Worm (Caenorhabditis elegans) whole organism, late embryonic: ENCODE results near the gene Y17G7B.8.

ENCODE experiments used
- C08G9.2 ChIP-seq: sonication (generic microtip); optimal IDR thresholded peaks from 2 replicates; lab custom pipeline; 2016; ENCODE audit warnings: mild to moderate bottlenecking, missing genetic modification characterization, moderate library complexity, missing compliant biosample characterization
- C38D4.7 ChIP-seq: fragments of 200-800 bp; sonication (Bioruptor generic); optimal IDR thresholded peaks from 2 replicates; lab custom pipeline; 2018; ENCODE audit warnings: mild to moderate bottlenecking, missing genetic modification characterization, moderate library complexity, missing compliant biosample characterization
- F13H6.1 ChIP-seq: sonication (generic microtip); optimal IDR thresholded peaks from 2 replicates; lab custom pipeline; 2016; ENCODE audit warnings: missing genetic modification characterization, missing compliant biosample characterization
- ahr-1 ChIP-seq: sonication (generic microtip); optimal IDR thresholded peaks from 2 replicates; lab custom pipeline; 2016; ENCODE audit warnings: missing genetic modification characterization, missing compliant biosample characterization
- ama-1 ChIP-seq: fragments of 150-350 bp; optimal IDR thresholded peaks from 2 replicates; lab custom pipeline; 2014
- ceh-14 ChIP-seq: sonication (generic microtip); optimal IDR thresholded peaks from 2 replicates; lab custom pipeline; 2016; ENCODE audit warnings: missing genotype, missing genetic modification characterization, missing compliant biosample characterization
- ceh-2 ChIP-seq: sonication (generic microtip); optimal IDR thresholded peaks from 2 replicates; lab custom pipeline; 2016; ENCODE audit warnings: missing genotype, missing genetic modification characterization, missing compliant biosample characterization
- dmd-4 ChIP-seq: sonication (generic microtip); optimal IDR thresholded peaks from 2 replicates; lab custom pipeline; 2016; ENCODE audit warnings: borderline replicate concordance, missing genetic modification characterization, missing compliant biosample characterization
- elt-4 ChIP-seq: sonication (generic microtip); optimal IDR thresholded peaks from 2 replicates; lab custom pipeline; 2016; ENCODE audit warnings: missing genetic modification characterization, missing compliant biosample characterization
- eyg-1 ChIP-seq: sonication (generic microtip); optimal IDR thresholded peaks from 2 replicates; lab custom pipeline; 2016; ENCODE audit warnings: missing genotype, missing genetic modification characterization, missing compliant biosample characterization
- fkh-10 ChIP-seq: fragments of 150-350 bp; optimal IDR thresholded peaks from 2 replicates; lab custom pipeline; 2014; ENCODE audit warnings: missing biosample characterization, missing genetic modification reagents, missing genetic modification characterization
- fkh-6 ChIP-seq: sonication (generic microtip); optimal IDR thresholded peaks from 2 replicates; lab custom pipeline; 2016; ENCODE audit warnings: missing genetic modification characterization, missing compliant biosample characterization
- hlh-6 ChIP-seq: sonication (generic microtip); optimal IDR thresholded peaks from 2 replicates; lab custom pipeline; 2016; ENCODE audit warnings: missing genotype, missing genetic modification characterization, missing compliant biosample characterization
- nfya-1 ChIP-seq: sonication (generic microtip); optimal IDR thresholded peaks from 2 replicates; lab custom pipeline; 2017; ENCODE audit warnings: missing genetic modification characterization, mild to moderate bottlenecking, missing compliant biosample characterization, antibody characterized with exemption, moderate library complexity
- nhr-11 ChIP-seq: fragments of 150-350 bp; optimal IDR thresholded peaks from 2 replicates; lab custom pipeline; 2014; ENCODE audit warnings: missing biosample characterization, missing genetic modification characterization
- nhr-232 ChIP-seq: sonication (generic microtip); optimal IDR thresholded peaks from 2 replicates; lab custom pipeline; 2016; ENCODE audit warnings: missing genetic modification characterization, missing compliant biosample characterization
- npax-4 ChIP-seq: sonication (generic microtip); optimal IDR thresholded peaks from 2 replicates; lab custom pipeline; 2016; ENCODE audit warnings: missing genetic modification characterization, missing compliant biosample characterization
- pag-3 ChIP-seq: sonication (generic microtip); optimal IDR thresholded peaks from 2 replicates; lab custom pipeline; 2016; ENCODE audit warnings: missing compliant biosample characterization, missing genetic modification characterization, borderline replicate concordance
- pax-1 ChIP-seq: fragments of 150-350 bp; optimal IDR thresholded peaks from 2 replicates; lab custom pipeline; 2014; ENCODE audit warnings: missing biosample characterization, missing genetic modification characterization
- pha-2 ChIP-seq: sonication (generic microtip); optimal IDR thresholded peaks from 2 replicates; lab custom pipeline; 2017; ENCODE audit warnings: mild to moderate bottlenecking, missing genetic modification characterization, missing compliant biosample characterization
- pha-4 ChIP-seq: fragments of 150-350 bp; optimal IDR thresholded peaks from 2 replicates; lab custom pipeline; 2018; ENCODE audit warnings: missing biosample characterization, missing genetic modification reagents, missing genetic modification characterization
- sox-2 ChIP-seq: fragments of 200-800 bp; sonication (Bioruptor generic); IDR thresholded peaks from 2 replicates; pipeline ENCODE4 v1.3.6; 2022; ENCODE audit warnings: missing genetic modification reagents, missing genetic modification characterization, missing compliant biosample characterization
- sox-4 ChIP-seq: sonication (generic microtip); optimal IDR thresholded peaks from 2 replicates; lab custom pipeline; 2017; ENCODE audit warnings: mild to moderate bottlenecking, missing genetic modification characterization, inconsistent platforms, missing compliant biosample characterization
- tbx-2 ChIP-seq: sonication (generic microtip); optimal IDR thresholded peaks from 2 replicates; lab custom pipeline; 2016; ENCODE audit warnings: missing genetic modification characterization, missing compliant biosample characterization
- unc-42 ChIP-seq: sonication (generic microtip); optimal IDR thresholded peaks from 2 replicates; lab custom pipeline; 2016; ENCODE audit warnings: missing genotype, missing genetic modification characterization, missing compliant biosample characterization

Y17G7B.8 gene

ce11 chrII:11978478-11978877, 49.1 kb downstream of the Y17G7B.8 start:
- TF ChIP-seq sox-2 (GFP tag; lab: Robert Waterston, UW) (no peak), tbx-2 (tag; lab: Kevin White, UChicago) (no peak), pag-3 (tag; lab: Kevin White, UChicago) (no peak), ceh-2 (tag; lab: Kevin White, UChicago) (no peak), ceh-14 (tag; lab: Kevin White, UChicago) (no peak), pax-1 (tag; lab: Kevin White, UChicago) (no peak), unc-42 (no peak)

- TF ChIP-seq C08G9.2 (tag; lab: Kevin White, UChicago) (peak; percentile 33), hlh-6 (tag; lab: Kevin White, UChicago) (peak; percentile 23), ama-1 (lab: Kevin White, UChicago) (peak; percentile 73), nfya-1 (no peak)
Observed at ce11 chrII:11977363-11977762, 50.2 kb downstream of the Y17G7B.8 start, which contains the start of gene Y17G7B.21. Gene Y17G7B.21, minus strand, starts transcription at chrII:11977661.

ce11 chrII:11976727-11977259, 50.8 kb downstream of the Y17G7B.8 start:
- no peak for TF ChIP-seq pha-4 (tag; lab: Kevin White, UChicago)
- no peak for TF ChIP-seq npax-4 (tag; lab: Kevin White, UChicago)
- no peak for TF ChIP-seq sox-4 (tag; lab: Kevin White, UChicago)
- no peak for TF ChIP-seq pha-2 (tag; lab: Kevin White, UChicago)
- no peak for TF ChIP-seq unc-42
- TF ChIP-seq dmd-4 (tag; lab: Kevin White, UChicago): no peak
- no peak for TF ChIP-seq ceh-14 (tag; lab: Kevin White, UChicago)
- TF ChIP-seq nhr-232 (tag; lab: Kevin White, UChicago): no peak
- no peak for TF ChIP-seq nfya-1
- TF ChIP-seq eyg-1 (tag; lab: Kevin White, UChicago): no peak
- TF ChIP-seq elt-4 (tag; lab: Kevin White, UChicago): no peak
- TF ChIP-seq F13H6.1 (tag; lab: Kevin White, UChicago): no peak
- no peak for TF ChIP-seq C38D4.7
- TF ChIP-seq ahr-1 (tag; lab: Kevin White, UChicago): no peak
- no peak for TF ChIP-seq fkh-10
- TF ChIP-seq fkh-6 (tag; lab: Kevin White, UChicago): no peak
- TF ChIP-seq nhr-11 (tag; lab: Kevin White, UChicago): no peak
- TF ChIP-seq, all 69 proteins: peak for 0
